Fruit fly (Drosophila melanogaster): Measurements from ENCODE around the gene CG14708.

The CG14708 gene

DNA sequence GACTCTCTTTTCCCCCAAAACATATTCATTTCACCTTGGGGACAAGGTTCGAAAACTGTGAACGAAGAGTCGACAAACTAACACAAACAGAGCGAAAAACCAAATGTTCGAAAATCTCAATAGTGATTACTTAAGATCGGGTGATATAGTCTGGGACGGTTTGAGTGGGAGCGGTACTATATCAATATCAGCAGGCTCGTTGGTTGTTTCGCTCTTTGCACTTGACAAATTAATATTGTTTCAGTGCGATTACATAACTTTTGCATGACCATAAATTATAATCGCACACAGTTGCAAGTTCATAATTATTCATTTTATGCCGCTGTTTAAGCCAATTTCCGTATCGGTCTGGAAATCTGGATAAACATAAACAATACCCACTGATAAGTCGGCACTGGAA is 7.7 kb downstream of the CG14708 start:
- no peak for TF ChIP-seq pad (GFP tag; optimal IDR thresholded peaks at IDR 0.05)
- no peak for TF ChIP-seq Clk (GFP tag; optimal IDR thresholded peaks at IDR 0.05)
- TF ChIP-seq kay (GFP tag; ENCODE audit: borderline replicate concordance): peak; percentile 81
- TF ChIP-seq CG11617 (GFP tag; optimal IDR thresholded peaks at IDR 0.05): no peak
- no peak for TF ChIP-seq toe (GFP tag; optimal IDR thresholded peaks at IDR 0.05)
- TF ChIP-seq CG14711 (tag; optimal IDR thresholded peaks at IDR 0.05): no peak
- TF ChIP-seq Hr96 (GFP tag; optimal IDR thresholded peaks at IDR 0.05): no peak
- no peak for TF ChIP-seq CG7101 (tag; optimal IDR thresholded peaks at IDR 0.05)
- TF ChIP-seq CG12768 (GFP tag; optimal IDR thresholded peaks at IDR 0.05): no peak

DNA sequence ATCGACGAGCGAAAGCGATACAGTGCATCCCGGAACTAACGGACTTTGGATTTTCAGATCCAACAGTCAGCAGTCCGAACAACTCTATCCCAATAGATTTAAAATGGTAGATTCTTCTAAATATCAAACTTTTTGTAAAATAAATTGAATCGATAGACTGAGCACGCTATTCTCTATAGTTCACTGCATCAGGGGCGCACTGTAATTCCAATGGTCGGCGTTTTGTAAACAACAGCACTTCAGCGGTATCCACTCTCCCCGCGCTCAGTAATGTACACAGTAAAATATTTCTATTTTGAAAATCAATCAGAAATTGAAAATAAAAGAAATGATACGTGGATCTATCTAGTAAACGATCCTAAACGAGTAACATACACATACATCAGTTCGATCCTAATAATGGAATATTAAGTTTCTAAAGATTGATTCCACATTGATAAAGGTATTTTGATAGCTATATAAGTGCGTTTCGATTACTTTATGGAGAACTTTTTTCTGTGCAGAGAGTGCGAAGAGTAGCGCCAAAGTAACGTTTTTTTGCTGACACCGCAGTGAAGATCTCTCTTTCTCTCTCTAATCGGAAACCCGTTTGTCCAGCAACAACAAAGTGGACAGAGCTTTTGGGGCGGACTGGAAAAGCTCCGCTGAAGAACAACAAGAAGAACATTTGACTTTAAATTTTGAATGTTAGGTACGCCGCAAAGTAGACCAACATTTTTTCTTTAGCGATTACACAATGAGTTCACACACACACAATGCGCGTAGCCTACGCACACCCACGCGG is 8.6 kb downstream of the CG14708 start:
- peak; percentile 86 for TF ChIP-seq cic (GFP tag; optimal IDR thresholded peaks at IDR 0.05)
- peak; percentile 99 for TF ChIP-seq tj (GFP tag; optimal IDR thresholded peaks at IDR 0.05)
- TF ChIP-seq CG7045 (GFP tag; optimal IDR thresholded peaks at IDR 0.05): peak; percentile 88
- peak; percentile 89 for TF ChIP-seq Clk (GFP tag; optimal IDR thresholded peaks at IDR 0.05)
- peak; percentile 89 for TF ChIP-seq CG1620 (GFP tag; optimal IDR thresholded peaks at IDR 0.05)
- TF ChIP-seq kay (GFP tag; ENCODE audit: borderline replicate concordance): peak; percentile 97
- peak; percentile 91 for TF ChIP-seq Crg-1 (GFP tag; optimal IDR thresholded peaks at IDR 0.05)
- peak; percentile 98 for TF ChIP-seq bab1 (GFP tag; optimal IDR thresholded peaks at IDR 0.05)
- TF ChIP-seq CG11617 (GFP tag; optimal IDR thresholded peaks at IDR 0.05): peak; percentile 92
- TF ChIP-seq ovo (GFP tag; optimal IDR thresholded peaks at IDR 0.05): peak; percentile 76
- peak; percentile 95 for TF ChIP-seq CG7101 (tag; optimal IDR thresholded peaks at IDR 0.05)
- TF ChIP-seq Hr96 (GFP tag; optimal IDR thresholded peaks at IDR 0.05): peak; percentile 97
- peak; percentile 91 for TF ChIP-seq CG5204 (GFP tag; optimal IDR thresholded peaks at IDR 0.05)
- peak; percentile 90 for TF ChIP-seq pad (GFP tag; optimal IDR thresholded peaks at IDR 0.05)
- peak; percentile 94 for TF ChIP-seq toe (GFP tag; optimal IDR thresholded peaks at IDR 0.05)
- TF ChIP-seq CG14711 (tag; optimal IDR thresholded peaks at IDR 0.05): peak; percentile 89
- peak; percentile 89 for TF ChIP-seq Mnt (GFP tag; optimal IDR thresholded peaks at IDR 0.05)
- TF ChIP-seq CG12768 (GFP tag; optimal IDR thresholded peaks at IDR 0.05): peak; percentile 98
- peak; percentile 95 for TF ChIP-seq CG33017 (tag; optimal IDR thresholded peaks at IDR 0.05)
- no peak for TF ChIP-seq cnc (optimal IDR thresholded peaks at IDR 0.05)

DNA sequence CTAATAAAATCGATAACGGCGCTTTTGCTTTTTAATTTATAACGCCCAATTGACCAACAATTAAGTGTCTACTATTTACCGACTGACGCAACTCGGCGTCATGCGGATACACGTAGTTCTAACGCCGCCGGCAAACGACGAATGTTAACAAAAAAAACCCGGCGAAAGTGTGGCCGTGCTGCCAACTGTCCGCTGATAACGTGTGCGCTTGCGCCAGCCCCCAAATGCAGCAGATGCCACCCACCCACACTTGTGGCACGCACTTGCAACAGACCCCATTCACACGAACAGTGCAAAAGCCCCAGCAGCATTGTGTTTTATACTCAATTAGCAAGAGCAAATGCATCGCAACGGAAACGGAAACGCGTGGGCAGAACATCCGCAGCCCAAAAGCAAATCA is 9.2 kb downstream of the CG14708 start:
- TF ChIP-seq Mnt (GFP tag; optimal IDR thresholded peaks at IDR 0.05) (no peak), CG12768 (GFP tag; optimal IDR thresholded peaks at IDR 0.05) (peak; percentile 32)

DNA sequence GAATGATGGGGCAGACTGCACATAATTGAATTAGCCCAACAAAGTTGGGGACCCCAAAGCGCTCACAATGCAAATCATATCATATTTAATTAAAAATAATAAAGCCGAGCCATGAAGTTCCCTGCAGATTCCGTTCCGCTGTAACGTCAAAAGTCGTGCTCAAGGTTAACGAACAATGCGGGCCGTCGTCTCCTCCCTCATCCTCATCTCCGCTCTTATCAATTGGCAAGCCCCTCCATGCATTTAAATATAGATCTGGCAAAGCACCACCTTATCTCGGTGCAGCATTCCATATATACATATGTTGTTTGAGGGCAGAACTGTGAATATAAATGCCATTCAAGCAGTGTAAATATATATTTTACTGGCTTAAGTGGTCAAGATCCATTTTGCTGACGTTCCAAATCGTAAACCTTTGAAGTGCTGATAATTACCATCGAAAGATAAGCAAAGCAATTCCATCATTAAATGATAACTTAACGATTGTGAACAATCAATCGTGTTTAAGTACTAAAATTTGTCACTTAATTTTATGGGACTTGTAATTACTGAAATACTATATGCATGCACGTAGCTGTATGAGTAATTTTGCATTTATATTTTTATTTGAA is 11.0 kb downstream of the CG14708 start:
- TF ChIP-seq CG33017 (tag; optimal IDR thresholded peaks at IDR 0.05) (no peak), CG12768 (GFP tag; optimal IDR thresholded peaks at IDR 0.05) (no peak), cic (GFP tag; optimal IDR thresholded peaks at IDR 0.05) (peak; percentile 19), Hr96 (GFP tag; optimal IDR thresholded peaks at IDR 0.05) (no peak), pad (GFP tag; optimal IDR thresholded peaks at IDR 0.05) (peak; percentile 24), tj (GFP tag; optimal IDR thresholded peaks at IDR 0.05) (peak; percentile 55), kay (GFP tag; ENCODE audit: borderline replicate concordance) (peak; percentile 90), cnc (optimal IDR thresholded peaks at IDR 0.05) (no peak)

DNA sequence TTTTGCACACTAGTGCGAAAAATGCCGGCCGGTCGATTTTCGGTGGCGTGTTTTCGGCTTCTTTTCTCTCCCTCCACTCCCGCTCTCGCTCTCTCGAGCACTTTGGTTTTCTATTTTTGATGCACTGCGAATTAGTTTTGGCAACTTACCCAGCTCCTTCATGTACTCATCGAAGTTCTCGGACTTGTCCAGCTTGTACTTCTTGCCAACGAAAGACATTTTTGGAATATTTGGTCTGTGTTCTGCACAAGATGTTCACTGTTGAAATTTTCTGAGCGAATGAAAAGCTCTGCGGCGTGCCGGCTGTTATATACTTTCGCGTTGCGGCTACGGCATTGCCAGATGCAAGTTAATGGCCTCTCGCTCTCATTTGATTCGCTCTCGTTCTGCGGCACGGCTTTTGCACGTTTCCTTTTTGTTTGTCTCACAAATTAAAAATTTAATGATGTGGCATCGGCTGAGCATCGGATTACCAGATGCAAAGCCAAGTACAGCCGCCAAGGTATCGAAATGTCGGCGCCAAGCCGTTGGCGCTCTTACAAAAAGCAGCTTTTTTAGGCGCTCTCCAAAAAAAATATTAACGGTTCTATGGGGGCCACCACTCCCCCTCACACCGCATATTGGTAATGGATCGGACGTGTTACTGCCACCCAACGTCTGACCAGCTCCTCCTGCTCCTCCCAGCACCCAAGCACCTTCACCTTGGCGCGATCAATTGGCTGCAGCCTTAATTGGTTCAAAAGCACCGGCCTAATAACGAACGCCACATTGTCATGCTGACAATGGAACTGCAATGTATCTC is 13.0 kb downstream of the CG14708 start, which contains the start of the genes fabp and sea:
Gene fabp (minus strand): TSS at position 286 of the 802 bp plus-strand sequence.
Gene sea (minus strand): TSS at position 286 of the 802 bp plus-strand sequence.
- no peak for TF ChIP-seq CG7045 (GFP tag; optimal IDR thresholded peaks at IDR 0.05)
- TF ChIP-seq Hr96 (GFP tag; optimal IDR thresholded peaks at IDR 0.05): peak; percentile 60
- TF ChIP-seq tj (GFP tag; optimal IDR thresholded peaks at IDR 0.05): peak; percentile 92
- no peak for TF ChIP-seq cnc (optimal IDR thresholded peaks at IDR 0.05)
- no peak for TF ChIP-seq toe (GFP tag; optimal IDR thresholded peaks at IDR 0.05)
- TF ChIP-seq Clk (GFP tag; optimal IDR thresholded peaks at IDR 0.05): no peak
- TF ChIP-seq CG33017 (tag; optimal IDR thresholded peaks at IDR 0.05): peak; percentile 58
- peak; percentile 51 for TF ChIP-seq CG14711 (tag; optimal IDR thresholded peaks at IDR 0.05)
- peak; percentile 67 for TF ChIP-seq cic (GFP tag; optimal IDR thresholded peaks at IDR 0.05)
- TF ChIP-seq bab1 (GFP tag; optimal IDR thresholded peaks at IDR 0.05): peak; percentile 89
- peak; percentile 92 for TF ChIP-seq pad (GFP tag; optimal IDR thresholded peaks at IDR 0.05)
- TF ChIP-seq CG12768 (GFP tag; optimal IDR thresholded peaks at IDR 0.05): peak; percentile 66
- peak; percentile 69 for TF ChIP-seq ovo (GFP tag; optimal IDR thresholded peaks at IDR 0.05)
- no peak for TF ChIP-seq kay (GFP tag; ENCODE audit: borderline replicate concordance)
- peak; percentile 63 for TF ChIP-seq CG7101 (tag; optimal IDR thresholded peaks at IDR 0.05)
- TF ChIP-seq Crg-1 (GFP tag; optimal IDR thresholded peaks at IDR 0.05): peak; percentile 65
- peak; percentile 74 for TF ChIP-seq CG1620 (GFP tag; optimal IDR thresholded peaks at IDR 0.05)
- peak; percentile 77 for TF ChIP-seq Mnt (GFP tag; optimal IDR thresholded peaks at IDR 0.05)
- peak; percentile 65 for TF ChIP-seq CG11617 (GFP tag; optimal IDR thresholded peaks at IDR 0.05)
- TF ChIP-seq CG5204 (GFP tag; optimal IDR thresholded peaks at IDR 0.05): no peak
